Worm (Caenorhabditis elegans): ENCODE results near the gene K06A4.7.

K06A4.7 gene

ce11 chrV:9527984-9528383 lies 36.7 kb upstream of the K06A4.7 start:
- TF ChIP-seq let-607 (tag; optimal IDR thresholded peaks at IDR 0.05) (no peak), lin-26 (GFP tag; IDR thresholded peaks at IDR 0.05) (no peak), repo-1 (tag; optimal IDR thresholded peaks at IDR 0.05) (no peak), snpc-3.4 (tag; optimal IDR thresholded peaks at IDR 0.05) (no peak), egl-44 (GFP tag; IDR thresholded peaks at IDR 0.05) (no peak), nfya-1 (tag; optimal IDR thresholded peaks at IDR 0.05; ENCODE audit: borderline replicate concordance, insufficient read depth) (no peak), mel-28 (tag; optimal IDR thresholded peaks at IDR 0.05; ENCODE audit: borderline replicate concordance) (no peak), ztf-25 (GFP tag; IDR thresholded peaks at IDR 0.05) (no peak), T07F8.4 (tag; optimal IDR thresholded peaks at IDR 0.05) (no peak), ama-1 (optimal IDR thresholded peaks at IDR 0.05) (no peak), ama-1 (GFP tag; optimal IDR thresholded peaks at IDR 0.05) (no peak), ztf-28 (GFP tag; IDR thresholded peaks at IDR 0.05) (no peak)

- TF ChIP-seq gei-17 (GFP tag; optimal IDR thresholded peaks at IDR 0.05) (no peak), mxl-1 (tag; optimal IDR thresholded peaks at IDR 0.05) (no peak), nhr-80 (tag; optimal IDR thresholded peaks at IDR 0.05) (peak; percentile 3)
Observed at ce11 chrV:9527337-9527736, 36.0 kb upstream of the K06A4.7 start.

- TF ChIP-seq nhr-80 (tag; optimal IDR thresholded peaks at IDR 0.05) (peak; percentile 95), ets-4 (GFP tag; optimal IDR thresholded peaks at IDR 0.05) (peak; percentile 37), Y67H2A.10 (GFP tag; conservative IDR thresholded peaks at IDR 0.05) (no peak)
Observed at ce11 chrV:9526470-9526869, 35.2 kb upstream of the K06A4.7 start, which contains the start of gene C50F4.1. Gene C50F4.1 (plus strand): TSS chrV:9526793.

- TF ChIP-seq gei-17 (GFP tag; optimal IDR thresholded peaks at IDR 0.05) (no peak), F39B2.1 (GFP tag; IDR thresholded peaks at IDR 0.05) (no peak), lsl-1 (GFP tag; optimal IDR thresholded peaks at IDR 0.05) (no peak), hmg-20 (GFP tag; IDR thresholded peaks at IDR 0.05) (no peak), nfya-2 (GFP tag; IDR thresholded peaks at IDR 0.05) (no peak), xnd-1 (tag; optimal IDR thresholded peaks at IDR 0.05) (no peak), let-526 (GFP tag; IDR thresholded peaks at IDR 0.05) (no peak), madf-8 (GFP tag; conservative IDR thresholded peaks at IDR 0.05) (no peak), zfh-2 (GFP tag; conservative IDR thresholded peaks at IDR 0.05) (no peak), T07F8.4 (tag; optimal IDR thresholded peaks at IDR 0.05) (no peak), dox-1 (GFP tag; IDR thresholded peaks at IDR 0.05) (no peak), ceh-27 (GFP tag; optimal IDR thresholded peaks at IDR 0.05) (no peak), mel-28 (tag; optimal IDR thresholded peaks at IDR 0.05; ENCODE audit: borderline replicate concordance) (no peak)
Observed at ce11 chrV:9524099-9524498, 32.8 kb upstream of the K06A4.7 start, which contains the start of gene C50F4.9. Gene C50F4.9 (minus strand): TSS chrV:9524199.

- TF ChIP-seq T07F8.4 (tag; optimal IDR thresholded peaks at IDR 0.05) (no peak), sea-2 (GFP tag; IDR thresholded peaks at IDR 0.05) (no peak), nhr-120 (GFP tag; IDR thresholded peaks at IDR 0.05) (no peak)
Observed at ce11 chrV:9521697-9522096, 30.4 kb upstream of the K06A4.7 start.

ce11 chrV:9518832-9519231 lies 27.5 kb upstream of the K06A4.7 start, which contains the start of gene C50F4.8:
Gene C50F4.8 (minus strand): TSS chrV:9518859.
- no peak for TF ChIP-seq ztf-22 (GFP tag; optimal IDR thresholded peaks at IDR 0.05)
- no peak for TF ChIP-seq madf-3 (GFP tag; IDR thresholded peaks at IDR 0.05)

Data from whole organism, young adult.